Fruit fly (Drosophila melanogaster) whole organism, wandering third instar larva: ENCODE results near the gene CG13059.

Experiments
- CG32264 ChIP-seq: fragments of 200-800 bp; sonication (Bioruptor generic); optimal IDR thresholded peaks from 2 replicates; lab custom pipeline; 2016; ENCODE audit warnings: missing biosample characterization, missing genetic modification characterization
- Dfd ChIP-seq: fragments of >200 bp; optimal IDR thresholded peaks from 2 replicates; lab custom pipeline; 2017; ENCODE audit warnings: missing biosample characterization, missing genetic modification characterization
- Myc ChIP-seq: fragments of >200 bp; optimal IDR thresholded peaks from 2 replicates; lab custom pipeline; 2017
- brk ChIP-seq: fragments of 200-800 bp; sonication (Bioruptor generic); optimal IDR thresholded peaks from 2 replicates; lab custom pipeline; 2016; ENCODE audit warnings: missing biosample characterization, mild to moderate bottlenecking, missing genetic modification characterization
- dmrt93B ChIP-seq: fragments of 200-800 bp; sonication (Bioruptor generic); optimal IDR thresholded peaks from 2 replicates; lab custom pipeline; 2018; ENCODE audit warnings: missing biosample characterization, mild to moderate bottlenecking, missing genetic modification characterization
- foxo ChIP-seq, 2 experiments: fragments of 200-800 bp; sonication (Bioruptor generic); optimal IDR thresholded peaks; 2 replicates in 1 of 2; 3 replicates in 1 of 2; lab custom pipeline; 2016 to 2017; ENCODE audit warnings: missing biosample characterization in 2 of 2, missing genetic modification characterization in 2 of 2
- jim ChIP-seq: fragments of 175-275, 200-325 bp; sonication (Bioruptor generic); optimal IDR thresholded peaks from 2 replicates; lab custom pipeline; 2016; ENCODE audit warnings: missing biosample characterization, mild to moderate bottlenecking, missing genetic modification characterization
- psq ChIP-seq: fragments of 200-800 bp; sonication (Bioruptor generic); optimal IDR thresholded peaks from 3 replicates; lab custom pipeline; 2017; ENCODE audit warnings: missing biosample characterization, mild to moderate bottlenecking, missing genetic modification characterization, moderate library complexity

DNA sequence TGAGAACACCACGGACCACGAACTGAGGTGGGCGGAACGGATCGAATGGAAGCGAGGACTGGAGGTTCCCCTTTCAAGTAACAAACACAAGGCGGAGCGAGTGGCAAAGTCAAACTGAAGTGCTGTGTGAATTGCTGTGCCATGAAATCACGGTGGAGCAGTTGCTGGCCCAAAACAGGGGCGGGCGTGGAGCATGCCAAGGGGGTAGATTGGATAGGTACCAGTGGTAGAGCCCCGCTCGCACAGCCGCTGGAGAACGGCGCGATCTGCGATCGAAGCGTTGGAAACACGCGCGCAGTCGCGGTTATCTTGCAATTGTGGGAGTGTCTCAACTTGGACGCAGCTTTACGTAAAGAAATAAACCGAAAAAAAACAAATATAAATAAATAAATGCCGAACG lies 4.3 kb downstream of the CG13059 start, which contains the start of gene CG13038:
- TF ChIP-seq Dfd = no peak
- TF ChIP-seq CG32264 (GFP tag; lab: Kevin White, UChicago) = no peak
- no peak for TF ChIP-seq Myc (lab: Kevin White, UChicago)
- no peak for TF ChIP-seq foxo (GFP tag; optimal IDR thresholded peaks at IDR 0.05; lab: Kevin White, UChicago)
- TF ChIP-seq brk = no peak
- TF ChIP-seq psq (GFP tag; lab: Kevin White, UChicago) = no peak
- TF ChIP-seq jim (GFP tag; lab: Kevin White, UChicago) = no peak
- no peak for TF ChIP-seq dmrt93B (GFP tag; lab: Kevin White, UChicago)
